Worm (Caenorhabditis elegans) whole organism, L1 larva: Measurements from ENCODE around the gene acds-10.

Source experiments
- C04F5.9 ChIP-seq: sonication (generic microtip); optimal IDR thresholded peaks from 2 replicates; lab custom pipeline; 2016; ENCODE audit warnings: missing genetic modification characterization, missing compliant biosample characterization
- F16B12.6 ChIP-seq: fragments of 150-350 bp; optimal IDR thresholded peaks from 2 replicates; lab custom pipeline; 2014; ENCODE audit warnings: missing biosample characterization, missing genetic modification characterization
- alr-1 ChIP-seq: fragments of 200-800 bp; sonication (Bioruptor generic); optimal IDR thresholded peaks from 2 replicates; lab custom pipeline; 2018; ENCODE audit warnings: borderline replicate concordance, mild to moderate bottlenecking, missing genetic modification characterization, missing compliant biosample characterization
- ama-1 ChIP-seq: fragments of 150-350 bp; optimal IDR thresholded peaks from 2 replicates; lab custom pipeline; 2014
- blmp-1 ChIP-seq: fragments of 150-350 bp; optimal IDR thresholded peaks from 2 replicates; lab custom pipeline; 2014; ENCODE audit warnings: missing biosample characterization, missing genetic modification characterization
- ceh-63 ChIP-seq: fragments of 200-800 bp; sonication (Bioruptor generic); optimal IDR thresholded peaks from 2 replicates; lab custom pipeline; 2018; ENCODE audit warnings: mild to moderate bottlenecking, missing genetic modification characterization, missing compliant biosample characterization
- ceh-82 ChIP-seq, 3 experiments: fragments of 150-350 bp in 1 of 3; sonication (generic microtip) in 2 of 3; optimal IDR thresholded peaks; 2 replicates each; lab custom pipeline; 2014 to 2017; ENCODE audit warnings: missing biosample characterization in 3 of 3, missing genetic modification characterization in 3 of 3
- ces-1 ChIP-seq: fragments of 150-350 bp; optimal IDR thresholded peaks from 2 replicates; lab custom pipeline; 2014; ENCODE audit warnings: missing biosample characterization, missing genetic modification reagents, missing genetic modification characterization
- dpl-1 ChIP-seq, 3 experiments: fragments of 150-350 bp in 2 of 3; sonication (generic microtip) in 1 of 3; optimal IDR thresholded peaks; 2 replicates each; lab custom pipeline; 2014 to 2017; ENCODE audit warnings: missing biosample characterization in 3 of 3, missing genetic modification characterization in 3 of 3, missing genetic modification reagents in 3 of 3
- dsc-1 ChIP-seq: sonication (generic microtip); optimal IDR thresholded peaks from 2 replicates; lab custom pipeline; 2016; ENCODE audit warnings: mild to moderate bottlenecking, missing genetic modification characterization, missing compliant biosample characterization
- egl-13 ChIP-seq: sonication (generic microtip); optimal IDR thresholded peaks from 2 replicates; lab custom pipeline; 2016; ENCODE audit warnings: missing genotype, missing genetic modification reagents, missing genetic modification characterization, missing compliant biosample characterization
- egl-27 ChIP-seq, 2 experiments: fragments of 150-350 bp in 1 of 2; sonication (generic microtip); optimal IDR thresholded peaks; 3 replicates each; lab custom pipeline; 2017 to 2018; ENCODE audit warnings: missing biosample characterization in 2 of 2, missing genetic modification characterization in 2 of 2, missing genetic modification reagents in 2 of 2
- fkh-4 ChIP-seq: sonication (generic microtip); optimal IDR thresholded peaks from 2 replicates; lab custom pipeline; 2016; ENCODE audit warnings: missing compliant biosample characterization, missing genetic modification characterization, borderline replicate concordance
- fkh-8 ChIP-seq: sonication (generic microtip); optimal IDR thresholded peaks from 2 replicates; lab custom pipeline; 2016; ENCODE audit warnings: mild to moderate bottlenecking, missing genetic modification characterization, missing compliant biosample characterization
- fos-1 ChIP-seq: fragments of 150-350 bp; optimal IDR thresholded peaks from 2 replicates; lab custom pipeline; 2014; ENCODE audit warnings: missing biosample characterization, missing genetic modification characterization
- grh-1 ChIP-seq: fragments of 200-800 bp; sonication (Bioruptor generic); IDR thresholded peaks from 2 replicates; pipeline ENCODE4 v1.3.6; 2022; ENCODE audit warnings: missing genetic modification reagents, missing genetic modification characterization, missing compliant biosample characterization
- hpl-2 ChIP-seq: fragments of 150-350 bp; optimal IDR thresholded peaks from 2 replicates; lab custom pipeline; 2014; ENCODE audit warnings: missing biosample characterization, missing genetic modification reagents, missing genetic modification characterization
- irx-1 ChIP-seq: sonication (generic microtip); optimal IDR thresholded peaks from 2 replicates; lab custom pipeline; 2016; ENCODE audit warnings: missing genetic modification characterization, missing compliant biosample characterization
- lin-13 ChIP-seq: fragments of 150-350 bp; optimal IDR thresholded peaks from 2 replicates; lab custom pipeline; 2014; ENCODE audit warnings: missing biosample characterization, missing genetic modification reagents, missing genetic modification characterization
- lin-14 ChIP-seq: fragments of 200-800 bp; sonication (Bioruptor generic); optimal IDR thresholded peaks from 2 replicates; lab custom pipeline; 2018; ENCODE audit warnings: mild to moderate bottlenecking, missing genetic modification characterization, moderate library complexity, missing compliant biosample characterization
- lin-15B ChIP-seq: fragments of 150-350 bp; sonication (generic microtip); optimal IDR thresholded peaks from 3 replicates; lab custom pipeline; 2014; ENCODE audit warnings: missing biosample characterization, missing genetic modification characterization
- lir-3 ChIP-seq: sonication (generic microtip); optimal IDR thresholded peaks from 2 replicates; lab custom pipeline; 2016; ENCODE audit warnings: mild to moderate bottlenecking, missing genetic modification characterization, moderate library complexity, missing compliant biosample characterization; ENCODE audit not compliant: poor library complexity
- lsy-2 ChIP-seq, 2 experiments: fragments of 150-350 bp; optimal IDR thresholded peaks; 2 replicates each; lab custom pipeline; 2014; ENCODE audit warnings: missing biosample characterization in 2 of 2, missing genetic modification characterization in 2 of 2
- mep-1 ChIP-seq: fragments of 150-350 bp; optimal IDR thresholded peaks from 2 replicates; lab custom pipeline; 2014; ENCODE audit warnings: missing biosample characterization, missing genetic modification characterization
- nhr-11 ChIP-seq: fragments of 150-350 bp; optimal IDR thresholded peaks from 2 replicates; lab custom pipeline; 2014; ENCODE audit warnings: missing biosample characterization, missing genetic modification characterization
- nhr-12 ChIP-seq: sonication (generic microtip); optimal IDR thresholded peaks from 2 replicates; lab custom pipeline; 2017; ENCODE audit warnings: missing biosample characterization, missing genetic modification characterization
- nhr-19 ChIP-seq: fragments of 200-800 bp; sonication (Bioruptor generic); conservative IDR thresholded peaks from 2 replicates; pipeline ENCODE4 v1.3.6; 2022; ENCODE audit warnings: missing genetic modification characterization, missing compliant biosample characterization
- nhr-20 ChIP-seq: sonication (generic microtip); optimal IDR thresholded peaks from 2 replicates; lab custom pipeline; 2016; ENCODE audit warnings: mild to moderate bottlenecking, missing genetic modification characterization, missing compliant biosample characterization
- nhr-28 ChIP-seq: fragments of 150-350 bp; optimal IDR thresholded peaks from 2 replicates; lab custom pipeline; 2014; ENCODE audit warnings: missing biosample characterization, missing genetic modification characterization
- nhr-47 ChIP-seq: sonication (generic microtip); optimal IDR thresholded peaks from 2 replicates; lab custom pipeline; 2016; ENCODE audit warnings: mild to moderate bottlenecking, missing genetic modification characterization, moderate library complexity, missing compliant biosample characterization
- nhr-71 ChIP-seq: sonication (generic microtip); optimal IDR thresholded peaks from 2 replicates; lab custom pipeline; 2016; ENCODE audit warnings: mild to moderate bottlenecking, missing genetic modification characterization, moderate library complexity, missing compliant biosample characterization
- nhr-76 ChIP-seq: sonication (generic microtip); optimal IDR thresholded peaks from 2 replicates; lab custom pipeline; 2017; ENCODE audit warnings: missing biosample characterization, missing genetic modification characterization
- nhr-84 ChIP-seq: sonication (generic microtip); optimal IDR thresholded peaks from 2 replicates; lab custom pipeline; 2017; ENCODE audit warnings: missing biosample characterization, missing genetic modification characterization
- nhr-85 ChIP-seq: sonication (generic microtip); peaks from one replicate; lab custom pipeline; 2016; ENCODE audit warnings: missing genetic modification characterization, inconsistent platforms, missing compliant biosample characterization
- pag-3 ChIP-seq: sonication (generic microtip); optimal IDR thresholded peaks from 2 replicates; lab custom pipeline; 2017; ENCODE audit warnings: missing genetic modification characterization, mild to moderate bottlenecking, missing compliant biosample characterization, antibody characterized with exemption, borderline replicate concordance; ENCODE audit not compliant: insufficient read depth
- pax-3 ChIP-seq: fragments of 200-800 bp; sonication (Bioruptor generic); optimal IDR thresholded peaks from 2 replicates; lab custom pipeline; 2018; ENCODE audit warnings: mild to moderate bottlenecking, missing genetic modification characterization, moderate library complexity, missing compliant biosample characterization
- skn-1 ChIP-seq: fragments of 150-350 bp; optimal IDR thresholded peaks from 2 replicates; lab custom pipeline; 2014; ENCODE audit warnings: missing biosample characterization, missing genetic modification characterization
- snpc-4 ChIP-seq: fragments of 150-350 bp; optimal IDR thresholded peaks from 2 replicates; lab custom pipeline; 2014; ENCODE audit warnings: missing biosample characterization, missing genetic modification characterization
- snu-23 ChIP-seq: sonication (generic microtip); optimal IDR thresholded peaks from 2 replicates; lab custom pipeline; 2016; ENCODE audit warnings: missing genetic modification characterization, missing compliant biosample characterization
- sox-4 ChIP-seq: sonication (generic microtip); optimal IDR thresholded peaks from 2 replicates; lab custom pipeline; 2016; ENCODE audit warnings: missing genetic modification characterization, missing compliant biosample characterization
- sptf-1 ChIP-seq: fragments of 150-350 bp; optimal IDR thresholded peaks from 2 replicates; lab custom pipeline; 2014; ENCODE audit warnings: missing biosample characterization, missing genetic modification characterization
- sup-37 ChIP-seq: fragments of 200-800 bp; sonication (Bioruptor generic); optimal IDR thresholded peaks from 2 replicates; lab custom pipeline; 2018; ENCODE audit warnings: mild to moderate bottlenecking, missing genetic modification characterization, missing compliant biosample characterization
- swsn-7 ChIP-seq: sonication (generic microtip); optimal IDR thresholded peaks from 2 replicates; lab custom pipeline; 2016; ENCODE audit warnings: missing genetic modification characterization, missing compliant biosample characterization
- tlp-1 ChIP-seq: fragments of 150-350 bp; optimal IDR thresholded peaks from 2 replicates; lab custom pipeline; 2014; ENCODE audit warnings: missing biosample characterization, missing genetic modification characterization
- unc-86 ChIP-seq: sonication (generic microtip); optimal IDR thresholded peaks from 2 replicates; lab custom pipeline; 2016; ENCODE audit warnings: missing genetic modification characterization, missing compliant biosample characterization
- vab-15 ChIP-seq: sonication (generic microtip); optimal IDR thresholded peaks from 2 replicates; lab custom pipeline; 2017; ENCODE audit warnings: missing genotype, mild to moderate bottlenecking, missing genetic modification characterization, missing compliant biosample characterization
- xbp-1 ChIP-seq: sonication (generic microtip); optimal IDR thresholded peaks from 2 replicates; lab custom pipeline; 2016; ENCODE audit warnings: missing genetic modification characterization, missing compliant biosample characterization
- ztf-4 ChIP-seq: fragments of 150-350 bp; optimal IDR thresholded peaks from 2 replicates; lab custom pipeline; 2014; ENCODE audit warnings: missing biosample characterization, missing genetic modification characterization

The acds-10 gene

ce11 chrV:5701106-5701505, 46.5 kb upstream of the acds-10 start (continued):
- TF ChIP-seq snpc-4 (no peak), C04F5.9 (tag; lab: Kevin White, UChicago) (no peak), vab-15 (tag; lab: Kevin White, UChicago) (no peak), mep-1 (tag; lab: Kevin White, UChicago) (no peak), dsc-1 (no peak), lin-13 (GFP tag; lab: Kevin White, UChicago) (no peak), lin-14 (GFP tag; lab: Kevin White, UChicago) (peak; percentile 61), nhr-20 (tag; lab: Kevin White, UChicago) (peak; percentile 47), ceh-63 (GFP tag; lab: Kevin White, UChicago) (no peak), lir-3 (no peak), nhr-11 (tag; lab: Kevin White, UChicago) (no peak), pax-3 (tag; lab: Kevin White, UChicago) (no peak), unc-86 (tag; lab: Kevin White, UChicago) (no peak), lsy-2 (tag; optimal IDR thresholded peaks at IDR 0.05; lab: Kevin White, UChicago) (peak; percentile 13 to 36), sptf-1 (no peak), dpl-1 (GFP tag; optimal IDR thresholded peaks at IDR 0.05; lab: Kevin White, UChicago) (no peak), nhr-85 (no peak), nhr-12 (tag; lab: Kevin White, UChicago) (no peak), fkh-4 (tag; lab: Kevin White, UChicago) (no peak), nhr-28 (no peak), ztf-4 (tag; lab: Kevin White, UChicago) (peak; percentile 8), egl-27 (tag; optimal IDR thresholded peaks at IDR 0.05; lab: Kevin White, UChicago) (no peak), ceh-82 (tag; optimal IDR thresholded peaks at IDR 0.05; lab: Kevin White, UChicago) (no peak), swsn-7 (no peak), lin-15B (tag; lab: Kevin White, UChicago) (no peak), grh-1 (no peak)

ce11 chrV:5704467-5704866, 43.2 kb upstream of the acds-10 start:
- TF ChIP-seq mep-1 (tag; lab: Kevin White, UChicago) (no peak), skn-1 (tag; lab: Kevin White, UChicago) (no peak), sox-4 (tag; lab: Kevin White, UChicago) (peak; percentile 43), nhr-47 (tag; lab: Kevin White, UChicago) (peak; percentile 37), sup-37 (no peak), nhr-20 (tag; lab: Kevin White, UChicago) (no peak), xbp-1 (tag; lab: Kevin White, UChicago) (no peak), dsc-1 (peak; percentile 91), nhr-76 (tag; lab: Kevin White, UChicago) (no peak), nhr-19 (GFP tag; lab: Robert Waterston, UW) (0 out of 2 replicates have a peak, but pooled peaks have one; percentile 12), tlp-1 (tag; lab: Kevin White, UChicago) (no peak), nhr-71 (tag; lab: Kevin White, UChicago) (peak; percentile 66), fos-1 (tag; lab: Kevin White, UChicago) (peak; percentile 11), ces-1 (no peak), pag-3 (no peak), egl-13 (peak; percentile 24), pax-3 (tag; lab: Kevin White, UChicago) (peak; percentile 73), fkh-8 (peak; percentile 85)

- TF ChIP-seq blmp-1 (tag; lab: Kevin White, UChicago) = no peak
- no peak for TF ChIP-seq grh-1
- no peak for TF ChIP-seq nhr-19 (GFP tag; lab: Robert Waterston, UW)
- TF ChIP-seq F16B12.6 (tag; lab: Kevin White, UChicago) = no peak
- no peak for TF ChIP-seq snu-23 (GFP tag; lab: Kevin White, UChicago)
- TF ChIP-seq nhr-84 (tag; lab: Kevin White, UChicago) = no peak
- no peak for TF ChIP-seq hpl-2 (GFP tag; lab: Kevin White, UChicago)
- TF ChIP-seq vab-15 (tag; lab: Kevin White, UChicago) = no peak
- no peak for TF ChIP-seq alr-1 (tag; lab: Kevin White, UChicago)
- no peak for TF ChIP-seq lin-15B (tag; lab: Kevin White, UChicago)
- TF ChIP-seq irx-1 (tag; lab: Kevin White, UChicago) = no peak
- no peak for TF ChIP-seq pag-3
- no peak for TF ChIP-seq C04F5.9 (tag; lab: Kevin White, UChicago)
- no peak for TF ChIP-seq ama-1 (lab: Kevin White, UChicago)
- no peak for TF ChIP-seq nhr-47 (tag; lab: Kevin White, UChicago)
Observed at ce11 chrV:5705510-5705909, 42.1 kb upstream of the acds-10 start, which contains the start of gene peli-1. TSS of gene peli-1 (plus strand) at chrV:5705810.
